Fruit fly (Drosophila melanogaster) whole organism, pupa: Measurements from ENCODE around the gene Vps13D.

Experiments
- CG10348 ChIP-seq: fragments of 200-800 bp; sonication (Bioruptor generic); IDR thresholded peaks from 2 replicates; pipeline ENCODE4 v1.3.6; 2022; ENCODE audit warnings: missing biosample characterization, missing genetic modification characterization
- CG12605 ChIP-seq: fragments of 200-800 bp; sonication (Bioruptor generic); IDR thresholded peaks from 2 replicates; pipeline ENCODE4 v1.3.6; 2022; ENCODE audit warnings: missing biosample characterization, missing genetic modification characterization
- CG13204 ChIP-seq: fragments of 200-800 bp; sonication (Bioruptor generic); optimal IDR thresholded peaks from 2 replicates; lab custom pipeline; 2018; ENCODE audit warnings: missing biosample characterization, mild to moderate bottlenecking, missing genetic modification characterization, moderate library complexity
- CG14655 ChIP-seq: fragments of 200-800 bp; sonication (Bioruptor generic); optimal IDR thresholded peaks from 3 replicates; lab custom pipeline; 2017; ENCODE audit warnings: mild to moderate bottlenecking, missing biosample characterization, missing genetic modification reagents, missing genetic modification characterization
- CG15710 ChIP-seq: fragments of 200-800 bp; sonication (Bioruptor generic); optimal IDR thresholded peaks from 2 replicates; lab custom pipeline; 2018; ENCODE audit warnings: missing biosample characterization, mild to moderate bottlenecking, missing genetic modification characterization, moderate library complexity
- CG17806 ChIP-seq: fragments of 200-800 bp; sonication (Bioruptor generic); optimal IDR thresholded peaks from 2 replicates; lab custom pipeline; 2018; ENCODE audit warnings: missing biosample characterization, mild to moderate bottlenecking, missing genetic modification characterization, moderate library complexity
- CG32121 ChIP-seq: fragments of 200-800 bp; sonication (Bioruptor generic); IDR thresholded peaks from 2 replicates; pipeline ENCODE4 v1.3.6; 2022; ENCODE audit warnings: missing biosample characterization, missing genetic modification characterization
- CG34367 ChIP-seq: fragments of 200-800 bp; sonication (Bioruptor generic); optimal IDR thresholded peaks from 2 replicates; lab custom pipeline; 2018; ENCODE audit warnings: missing biosample characterization, mild to moderate bottlenecking, missing genetic modification characterization
- CG4496 ChIP-seq: fragments of 200-800 bp; sonication (Bioruptor generic); IDR thresholded peaks from 3 replicates; pipeline ENCODE4 v1.3.6; 2022; ENCODE audit warnings: missing biosample characterization, missing genetic modification characterization
- CG8159 ChIP-seq: fragments of 200-800 bp; sonication (Bioruptor generic); optimal IDR thresholded peaks from 3 replicates; lab custom pipeline; 2018; ENCODE audit warnings: missing biosample characterization, mild to moderate bottlenecking, missing genetic modification characterization, moderate library complexity
- CG8301 ChIP-seq: fragments of 200-800 bp; sonication (Bioruptor generic); optimal IDR thresholded peaks from 2 replicates; lab custom pipeline; 2018; ENCODE audit warnings: missing biosample characterization, mild to moderate bottlenecking, missing genetic modification characterization
- CG9948 ChIP-seq: fragments of 200-800 bp; sonication (Bioruptor generic); optimal IDR thresholded peaks from 2 replicates; lab custom pipeline; 2018; ENCODE audit warnings: missing biosample characterization, mild to moderate bottlenecking, missing genetic modification characterization, moderate library complexity
- D1 ChIP-seq: fragments of 200-800 bp; sonication (Bioruptor generic); optimal IDR thresholded peaks from 2 replicates; lab custom pipeline; 2018; ENCODE audit warnings: missing biosample characterization, mild to moderate bottlenecking, missing genetic modification characterization, moderate library complexity
- EcR ChIP-seq: fragments of 200-800 bp; sonication (Bioruptor generic); optimal IDR thresholded peaks from 3 replicates; lab custom pipeline; 2019; ENCODE audit warnings: missing biosample characterization, missing genetic modification characterization, mild to moderate bottlenecking, moderate library complexity, missing genetic modification reagents
- Ets98B ChIP-seq: fragments of 200-800 bp; sonication (Bioruptor generic); IDR thresholded peaks from 2 replicates; pipeline ENCODE4 v1.3.6; 2022; ENCODE audit warnings: missing biosample characterization, missing genetic modification characterization
- Pif1A ChIP-seq: fragments of 200-800 bp; sonication (Bioruptor generic); optimal IDR thresholded peaks from 3 replicates; lab custom pipeline; 2016; ENCODE audit warnings: missing biosample characterization, missing genetic modification characterization
- Pif1B ChIP-seq: fragments of 200-800 bp; sonication (Bioruptor generic); optimal IDR thresholded peaks from 3 replicates; lab custom pipeline; 2016; ENCODE audit warnings: missing biosample characterization, missing genetic modification characterization
- Snoo ChIP-seq: fragments of 200-800 bp; sonication (Bioruptor generic); optimal IDR thresholded peaks from 3 replicates; lab custom pipeline; 2017; ENCODE audit warnings: missing biosample characterization, mild to moderate bottlenecking, missing genetic modification characterization, inconsistent platforms
- fd96Ca ChIP-seq: fragments of 200-800 bp; sonication (Bioruptor generic); IDR thresholded peaks from 3 replicates; pipeline ENCODE4 v1.3.6; 2022; ENCODE audit warnings: missing biosample characterization, missing genetic modification characterization
- gl ChIP-seq: fragments of 200-800 bp; sonication (Bioruptor generic); optimal IDR thresholded peaks from 2 replicates; lab custom pipeline; 2018; ENCODE audit warnings: missing biosample characterization, mild to moderate bottlenecking, missing genetic modification characterization
- rn ChIP-seq: fragments of 200-800 bp; sonication (Bioruptor generic); IDR thresholded peaks from 2 replicates; pipeline ENCODE4 v1.3.6; 2022; ENCODE audit warnings: missing biosample characterization, missing genetic modification characterization

Gene Vps13D

dm6 chr3L:12803159-12804034 is 48.5 kb downstream of the Vps13D start:
- TF ChIP-seq CG9948 (tag; lab: Kevin White, UChicago), result peak; percentile 1
- 0 out of 2 replicates have a peak, but pooled peaks have one; percentile 21 for TF ChIP-seq CG32121 (GFP tag; lab: Robert Waterston, UW)
- TF ChIP-seq gl (tag; lab: Kevin White, UChicago), result no peak
- no peak for TF ChIP-seq CG10348 (GFP tag; lab: Robert Waterston, UW)
- no peak for TF ChIP-seq CG17806 (tag; lab: Kevin White, UChicago)

- no peak for TF ChIP-seq EcR (GFP tag; lab: Kevin White, UChicago)
- TF ChIP-seq CG10348 (GFP tag; lab: Robert Waterston, UW), result no peak
- TF ChIP-seq CG4496 (GFP tag; lab: Robert Waterston, UW), result peak; percentile 43; the same call in 1 of the 3 replicates
- TF ChIP-seq rn (GFP tag; lab: Robert Waterston, UW), result no peak
- TF ChIP-seq CG8159, result no peak
- peak; percentile 11; the same call in 1 of the 2 replicates for TF ChIP-seq CG12605
- TF ChIP-seq Pif1B (GFP tag; lab: Kevin White, UChicago), result no peak
- TF ChIP-seq fd96Ca, result peak; percentile 40; the same call in 2 of the 3 replicates
- TF ChIP-seq CG14655 (GFP tag; lab: Kevin White, UChicago), result no peak
- no peak for TF ChIP-seq Snoo (tag; lab: Kevin White, UChicago)
- TF ChIP-seq Pif1A (GFP tag; lab: Kevin White, UChicago), result peak; percentile 4
- no peak for TF ChIP-seq CG17806 (tag; lab: Kevin White, UChicago)
- TF ChIP-seq CG15710 (tag; lab: Kevin White, UChicago), result no peak
- no peak for TF ChIP-seq CG9948 (tag; lab: Kevin White, UChicago)
- no peak for TF ChIP-seq CG34367 (tag; lab: Kevin White, UChicago)
- no peak for TF ChIP-seq Ets98B (GFP tag; lab: Robert Waterston, UW)
- no peak for TF ChIP-seq gl (tag; lab: Kevin White, UChicago)
- no peak for TF ChIP-seq CG13204 (GFP tag; lab: Kevin White, UChicago)
- TF ChIP-seq CG32121 (GFP tag; lab: Robert Waterston, UW), result no peak
- no peak for TF ChIP-seq CG8301
These were observed 49.3 kb downstream of the Vps13D start for dm6 chr3L:12804035-12804729.

dm6 chr3L:12804730-12805170 is 49.9 kb downstream of the Vps13D start, which contains the start of gene Atg1:
Gene Atg1, minus strand, starts transcription at chr3L:12805116.
- TF ChIP-seq CG12605 (peak; percentile 22; the same call in 1 of the 2 replicates), gl (tag; lab: Kevin White, UChicago) (no peak)

- TF ChIP-seq Pif1B (GFP tag; lab: Kevin White, UChicago) (no peak), CG4496 (GFP tag; lab: Robert Waterston, UW) (no peak), gl (tag; lab: Kevin White, UChicago) (no peak), CG10348 (GFP tag; lab: Robert Waterston, UW) (no peak), CG32121 (GFP tag; lab: Robert Waterston, UW) (no peak), Ets98B (GFP tag; lab: Robert Waterston, UW) (no peak), CG9948 (tag; lab: Kevin White, UChicago) (no peak), CG34367 (tag; lab: Kevin White, UChicago) (no peak), CG15710 (tag; lab: Kevin White, UChicago) (no peak), rn (GFP tag; lab: Robert Waterston, UW) (no peak), CG8301 (no peak), fd96Ca (no peak), EcR (GFP tag; lab: Kevin White, UChicago) (no peak), Snoo (tag; lab: Kevin White, UChicago) (no peak), Pif1A (GFP tag; lab: Kevin White, UChicago) (no peak)
These were observed 50.9 kb downstream of the Vps13D start, which contains the start of gene Sap130 for dm6 chr3L:12805660-12806289. Gene Sap130, plus strand, starts transcription at chr3L:12805902.

- peak; percentile 42 for TF ChIP-seq D1 (tag; lab: Kevin White, UChicago)
- TF ChIP-seq CG10348 (GFP tag; lab: Robert Waterston, UW), result no peak
- TF ChIP-seq CG13204 (GFP tag; lab: Kevin White, UChicago), result no peak
- TF ChIP-seq CG8159, result peak; percentile 62
- no peak for TF ChIP-seq rn (GFP tag; lab: Robert Waterston, UW)
- TF ChIP-seq EcR (GFP tag; lab: Kevin White, UChicago), result peak; percentile 7
- peak; percentile 54; the same call in 1 of the 2 replicates for TF ChIP-seq CG32121 (GFP tag; lab: Robert Waterston, UW)
- peak; percentile 49 for TF ChIP-seq CG17806 (tag; lab: Kevin White, UChicago)
- peak; percentile 76 for TF ChIP-seq Ets98B (GFP tag; lab: Robert Waterston, UW)
- no peak for TF ChIP-seq Pif1A (GFP tag; lab: Kevin White, UChicago)
- TF ChIP-seq CG9948 (tag; lab: Kevin White, UChicago), result peak; percentile 39
- peak; percentile 54 for TF ChIP-seq Snoo (tag; lab: Kevin White, UChicago)
- TF ChIP-seq Pif1B (GFP tag; lab: Kevin White, UChicago), result peak; percentile 56
- TF ChIP-seq CG34367 (tag; lab: Kevin White, UChicago), result peak; percentile 40
- no peak for TF ChIP-seq CG4496 (GFP tag; lab: Robert Waterston, UW)
- TF ChIP-seq fd96Ca, result no peak
- TF ChIP-seq CG15710 (tag; lab: Kevin White, UChicago), result peak; percentile 45
These were observed 51.5 kb downstream of the Vps13D start for dm6 chr3L:12806290-12806743.
